Worm (Caenorhabditis elegans): ENCODE results near the gene sft-4.

sft-4 gene

DNA sequence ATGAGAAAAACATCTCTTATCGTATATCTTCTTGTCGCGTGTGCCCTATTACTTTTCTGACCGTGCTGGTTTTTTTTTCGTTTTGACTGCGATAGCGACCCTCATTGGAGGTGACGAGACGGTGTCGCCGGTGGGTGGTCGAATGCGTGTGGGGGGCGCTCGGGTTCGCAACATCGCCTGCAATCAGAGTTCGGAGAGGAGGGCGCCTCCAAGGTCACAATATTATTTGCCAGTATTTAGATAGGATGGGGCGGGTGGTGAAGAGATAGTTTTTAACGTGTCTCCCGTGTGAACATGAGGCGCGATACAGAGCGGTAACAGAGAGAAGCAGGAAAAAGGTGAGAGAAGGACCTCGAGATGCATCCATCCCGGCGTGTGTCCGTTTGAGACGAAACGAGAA, 40.4 kb upstream of the sft-4 start:
- TF ChIP-seq sdc-2 (tag; optimal IDR thresholded peaks at IDR 0.05) (peak; percentile 11), ceh-6 (GFP tag; optimal IDR thresholded peaks at IDR 0.05) (peak; percentile 43), pax-1 (tag; optimal IDR thresholded peaks at IDR 0.05) (no peak), C38D4.7 (GFP tag; optimal IDR thresholded peaks at IDR 0.05) (no peak), K02D7.2 (tag; optimal IDR thresholded peaks at IDR 0.05) (peak; percentile 32), C08G9.2 (tag; optimal IDR thresholded peaks at IDR 0.05) (no peak), ceh-19 (GFP tag; optimal IDR thresholded peaks at IDR 0.05) (no peak), ceh-31 (tag; optimal IDR thresholded peaks at IDR 0.05) (peak; percentile 22), ama-1 (optimal IDR thresholded peaks at IDR 0.05) (no peak)

DNA sequence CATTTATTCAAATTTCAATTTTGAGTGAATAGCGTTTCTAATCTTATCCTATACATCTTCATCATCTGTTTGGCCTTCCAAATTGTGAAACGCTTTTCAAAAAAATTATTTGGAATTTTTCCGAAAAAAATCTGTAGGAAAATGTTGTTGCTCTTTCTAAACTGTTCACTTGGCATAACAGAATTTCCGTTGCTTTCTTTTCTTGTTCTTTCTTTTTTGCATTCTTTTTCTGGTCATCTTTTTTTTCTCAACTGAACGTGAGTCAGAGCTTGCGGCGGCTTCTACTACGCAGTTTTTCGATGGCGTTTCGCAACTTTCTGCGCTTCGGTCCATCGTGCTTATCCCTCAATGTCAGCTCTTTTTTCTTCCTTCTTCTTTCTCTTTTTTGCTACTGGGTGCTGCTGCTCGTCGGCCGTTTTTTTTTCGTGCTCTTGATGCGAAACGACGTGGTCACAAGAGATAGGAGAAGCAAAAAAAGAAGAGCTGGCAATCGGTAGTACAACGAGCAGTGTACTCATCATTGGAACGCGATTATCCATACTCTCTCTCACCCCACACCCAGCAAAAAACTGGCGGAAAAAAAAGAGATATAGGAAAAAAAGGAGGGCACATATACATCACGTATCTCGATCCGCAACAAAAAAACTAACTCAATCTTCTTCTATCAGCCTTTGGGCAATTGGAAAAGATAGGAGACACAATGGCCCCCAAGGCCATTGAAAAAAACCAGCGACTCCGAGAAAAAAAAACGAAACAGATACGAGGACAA, 39.4 kb upstream of the sft-4 start:
- TF ChIP-seq unc-86 (tag; optimal IDR thresholded peaks at IDR 0.05) (no peak), gmeb-2 (tag; optimal IDR thresholded peaks at IDR 0.05) (no peak), dmd-4 (tag; optimal IDR thresholded peaks at IDR 0.05; ENCODE audit: borderline replicate concordance) (peak; percentile 46), ceh-18 (tag; optimal IDR thresholded peaks at IDR 0.05) (peak; percentile 57), ceh-45 (GFP tag; IDR thresholded peaks at IDR 0.05) (no peak), unc-3 (GFP tag; conservative IDR thresholded peaks at IDR 0.05) (no peak), unc-3 (tag; optimal IDR thresholded peaks at IDR 0.05) (no peak), ceh-9 (tag; optimal IDR thresholded peaks at IDR 0.05) (no peak), unc-55 (GFP tag; optimal IDR thresholded peaks at IDR 0.05) (no peak), ttx-3 (tag; optimal IDR thresholded peaks at IDR 0.05) (no peak), elt-4 (tag; optimal IDR thresholded peaks at IDR 0.05) (no peak), hlh-13 (GFP tag; optimal IDR thresholded peaks at IDR 0.05) (no peak), pha-4 (tag; optimal IDR thresholded peaks at IDR 0.05) (no peak), fkh-10 (GFP tag; optimal IDR thresholded peaks at IDR 0.05) (no peak), sdc-2 (tag; optimal IDR thresholded peaks at IDR 0.05) (no peak), pax-1 (tag; optimal IDR thresholded peaks at IDR 0.05) (no peak), ceh-31 (tag; optimal IDR thresholded peaks at IDR 0.05) (no peak), nhr-11 (tag; optimal IDR thresholded peaks at IDR 0.05) (no peak), ceh-19 (GFP tag; optimal IDR thresholded peaks at IDR 0.05) (no peak), ztf-16 (tag; optimal IDR thresholded peaks at IDR 0.05) (no peak), ahr-1 (tag; optimal IDR thresholded peaks at IDR 0.05) (no peak), unc-42 (tag; optimal IDR thresholded peaks at IDR 0.05) (peak; percentile 39), ceh-30 (tag; optimal IDR thresholded peaks at IDR 0.05) (no peak), ets-4 (tag; optimal IDR thresholded peaks at IDR 0.05) (no peak)

DNA sequence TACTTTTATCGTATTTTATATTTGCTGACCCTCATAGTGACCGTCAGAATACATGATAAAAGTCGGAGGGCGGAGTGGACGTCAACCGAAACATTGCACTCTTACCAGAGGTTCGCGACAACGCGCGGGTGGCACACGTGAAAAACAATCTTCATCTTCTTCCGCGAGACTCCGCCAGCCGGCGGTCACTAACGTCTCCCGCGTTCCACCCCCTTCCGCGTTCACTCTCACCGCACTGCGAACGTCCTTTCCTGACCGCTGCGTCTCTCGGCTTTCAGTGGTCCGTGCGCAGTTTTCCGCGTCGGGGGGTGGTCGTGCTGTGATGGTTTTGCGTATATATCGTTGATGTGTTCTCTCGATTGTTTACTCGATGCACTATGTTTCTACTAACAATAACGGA, 37.7 kb upstream of the sft-4 start:
- TF ChIP-seq ceh-30 (tag; optimal IDR thresholded peaks at IDR 0.05) (no peak), gmeb-2 (tag; optimal IDR thresholded peaks at IDR 0.05) (no peak), ztf-16 (tag; optimal IDR thresholded peaks at IDR 0.05) (no peak), tbx-2 (tag; optimal IDR thresholded peaks at IDR 0.05) (peak; percentile 61), ttx-3 (tag; optimal IDR thresholded peaks at IDR 0.05) (no peak), fkh-6 (tag; optimal IDR thresholded peaks at IDR 0.05) (no peak), lin-11 (tag; optimal IDR thresholded peaks at IDR 0.05) (no peak), mec-3 (tag; optimal IDR thresholded peaks at IDR 0.05; ENCODE audit: borderline replicate concordance) (no peak), ets-4 (tag; optimal IDR thresholded peaks at IDR 0.05) (no peak), unc-55 (GFP tag; optimal IDR thresholded peaks at IDR 0.05) (peak; percentile 70), ref-2 (tag; optimal IDR thresholded peaks at IDR 0.05) (peak; percentile 61), nhr-232 (tag; optimal IDR thresholded peaks at IDR 0.05) (peak; percentile 31), ceh-45 (GFP tag; IDR thresholded peaks at IDR 0.05) (no peak), unc-3 (GFP tag; conservative IDR thresholded peaks at IDR 0.05) (no peak), unc-3 (tag; optimal IDR thresholded peaks at IDR 0.05) (no peak), C08G9.2 (tag; optimal IDR thresholded peaks at IDR 0.05) (no peak), dmd-4 (tag; optimal IDR thresholded peaks at IDR 0.05; ENCODE audit: borderline replicate concordance) (peak; percentile 5), ceh-6 (GFP tag; optimal IDR thresholded peaks at IDR 0.05) (peak; percentile 22), unc-42 (tag; optimal IDR thresholded peaks at IDR 0.05) (no peak), ceh-34 (tag; optimal IDR thresholded peaks at IDR 0.05) (peak; percentile 86), nhr-11 (tag; optimal IDR thresholded peaks at IDR 0.05) (no peak), fax-1 (tag; optimal IDR thresholded peaks at IDR 0.05) (no peak), sox-4 (tag; optimal IDR thresholded peaks at IDR 0.05) (no peak), pros-1 (tag; optimal IDR thresholded peaks at IDR 0.05) (peak; percentile 78), ceh-19 (GFP tag; optimal IDR thresholded peaks at IDR 0.05) (peak; percentile 59), odd-2 (tag; optimal IDR thresholded peaks at IDR 0.05) (no peak), ceh-2 (tag; optimal IDR thresholded peaks at IDR 0.05) (peak; percentile 42), pag-3 (tag; optimal IDR thresholded peaks at IDR 0.05; ENCODE audit: borderline replicate concordance) (no peak), ceh-31 (tag; optimal IDR thresholded peaks at IDR 0.05) (peak; percentile 51), ama-1 (optimal IDR thresholded peaks at IDR 0.05) (no peak), nfya-1 (tag; optimal IDR thresholded peaks at IDR 0.05) (peak; percentile 60), hlh-8 (tag; optimal IDR thresholded peaks at IDR 0.05) (peak; percentile 41), elt-4 (tag; optimal IDR thresholded peaks at IDR 0.05) (no peak), ceh-48 (tag; optimal IDR thresholded peaks at IDR 0.05) (no peak), unc-86 (tag; optimal IDR thresholded peaks at IDR 0.05) (peak; percentile 49), ceh-18 (tag; optimal IDR thresholded peaks at IDR 0.05) (no peak)

All from whole organism, late embryonic.